Worm (Caenorhabditis elegans) whole organism, young adult: ENCODE results near the gene ugt-66.

Experiments
- B0019.2 ChIP-seq: fragments of 200-800 bp; sonication (Bioruptor generic); conservative IDR thresholded peaks from 2 replicates; pipeline ENCODE4 v1.3.6; 2022; ENCODE audit warnings: missing genetic modification reagents, missing genetic modification characterization, missing compliant biosample characterization
- B0035.1 ChIP-seq: sonication (generic microtip); optimal IDR thresholded peaks from 2 replicates; lab custom pipeline; 2016; ENCODE audit warnings: missing genetic modification characterization, mild to moderate bottlenecking, missing compliant biosample characterization, missing genotype, missing genetic modification reagents
- C06A6.2 ChIP-seq: fragments of 200-800 bp; sonication (Bioruptor generic); conservative IDR thresholded peaks from 2 replicates; pipeline ENCODE4 v1.3.6; 2022; ENCODE audit warnings: missing genetic modification characterization, missing compliant biosample characterization
- F33H1.4 ChIP-seq: fragments of 200-800 bp; sonication (Bioruptor generic); IDR thresholded peaks from 2 replicates; pipeline ENCODE4 v1.3.6; 2022; ENCODE audit warnings: missing genetic modification reagents, missing genetic modification characterization, missing compliant biosample characterization
- F37B4.10 ChIP-seq: fragments of 200-800 bp; sonication (Bioruptor generic); IDR thresholded peaks from 2 replicates; pipeline ENCODE4 v1.3.6; 2022; ENCODE audit warnings: missing genetic modification characterization, missing compliant biosample characterization
- F52B5.7 ChIP-seq: sonication (generic microtip); optimal IDR thresholded peaks from 2 replicates; lab custom pipeline; 2016; ENCODE audit warnings: mild to moderate bottlenecking, missing genetic modification characterization, missing compliant biosample characterization
- T26A5.8 ChIP-seq: sonication (generic microtip); optimal IDR thresholded peaks from 2 replicates; lab custom pipeline; 2016; ENCODE audit warnings: missing genetic modification characterization, missing compliant biosample characterization
- Y53G8AR.9 ChIP-seq: fragments of 200-800 bp; sonication (Bioruptor generic); conservative IDR thresholded peaks from 2 replicates; pipeline ENCODE4 v1.3.6; 2022; ENCODE audit warnings: missing genetic modification reagents, missing genetic modification characterization, missing compliant biosample characterization
- Y56A3A.18 ChIP-seq: fragments of 200-800 bp; sonication (Bioruptor generic); IDR thresholded peaks from 2 replicates; pipeline ENCODE4 v1.3.6; 2022; ENCODE audit warnings: missing genetic modification reagents, missing genetic modification characterization, missing compliant biosample characterization
- ama-1 ChIP-seq, 3 experiments: fragments of 150-350 bp in 1 of 3; sonication (generic microtip) in 2 of 3; optimal IDR thresholded peaks; 2 replicates each; lab custom pipeline; 2014 to 2018; ENCODE audit warnings: missing biosample characterization in 2 of 3, missing genetic modification characterization in 2 of 3, missing genetic modification reagents in 2 of 3
- attf-3 ChIP-seq: fragments of 200-800 bp; sonication (Bioruptor generic); conservative IDR thresholded peaks from 2 replicates; pipeline ENCODE4 v1.3.6; 2022; ENCODE audit warnings: missing genetic modification reagents, missing genetic modification characterization, missing compliant biosample characterization
- attf-5 ChIP-seq: fragments of 200-800 bp; sonication (Bioruptor generic); optimal IDR thresholded peaks from 2 replicates; lab custom pipeline; 2018; ENCODE audit warnings: mild to moderate bottlenecking, missing genetic modification characterization, missing compliant biosample characterization
- bed-1 ChIP-seq: fragments of 200-800 bp; sonication (Bioruptor generic); IDR thresholded peaks from 2 replicates; pipeline ENCODE4 v1.3.6; 2022; ENCODE audit warnings: missing genetic modification reagents, missing genetic modification characterization, missing compliant biosample characterization
- ccch-3 ChIP-seq: fragments of 200-800 bp; sonication (Bioruptor generic); optimal IDR thresholded peaks from 2 replicates; lab custom pipeline; 2018; ENCODE audit warnings: mild to moderate bottlenecking, missing genetic modification characterization, missing compliant biosample characterization
- cebp-1 ChIP-seq, 2 experiments: fragments of 200-800 bp in 1 of 2; sonication (Bioruptor generic) in 1 of 2; sonication (generic microtip) in 1 of 2; IDR thresholded peaks in 1 of 2; optimal IDR thresholded peaks in 1 of 2; 2 replicates each; pipeline versions ENCODE4 v1.3.6 to Lab custom; 2017 to 2022; ENCODE audit warnings: missing compliant biosample characterization in 2 of 2, missing genetic modification characterization in 2 of 2, mild to moderate bottlenecking in 1 of 2, missing genetic modification reagents in 1 of 2, moderate library complexity in 1 of 2
- cebp-2 ChIP-seq: fragments of 200-800 bp; sonication (Bioruptor generic); IDR thresholded peaks from 2 replicates; pipeline ENCODE4 v1.3.6; 2022; ENCODE audit warnings: missing genetic modification characterization, missing compliant biosample characterization
- ceh-91 ChIP-seq: fragments of 200-800 bp; sonication (Bioruptor generic); IDR thresholded peaks from 2 replicates; pipeline ENCODE4 v1.3.6; 2022; ENCODE audit warnings: missing genetic modification reagents, missing genetic modification characterization, missing compliant biosample characterization
- die-1 ChIP-seq: sonication (generic microtip); optimal IDR thresholded peaks from 2 replicates; lab custom pipeline; 2016; ENCODE audit warnings: missing genotype, mild to moderate bottlenecking, missing genetic modification characterization, missing compliant biosample characterization
- dox-1 ChIP-seq: fragments of 200-800 bp; sonication (Bioruptor generic); IDR thresholded peaks from 2 replicates; pipeline ENCODE4 v1.3.6; 2022; ENCODE audit warnings: missing genetic modification reagents, missing genetic modification characterization, missing compliant biosample characterization
- dpff-1 ChIP-seq: sonication (generic microtip); optimal IDR thresholded peaks from 2 replicates; lab custom pipeline; 2017; ENCODE audit warnings: mild to moderate bottlenecking, missing genetic modification characterization, missing compliant biosample characterization
- efl-1 ChIP-seq: fragments of 150-350 bp; optimal IDR thresholded peaks from 2 replicates; lab custom pipeline; 2014; ENCODE audit warnings: missing biosample characterization, missing genetic modification reagents, missing genetic modification characterization
- egl-18 ChIP-seq: fragments of 200-800 bp; sonication (Bioruptor generic); IDR thresholded peaks from 2 replicates; pipeline ENCODE4 v1.3.6; 2022; ENCODE audit warnings: missing genetic modification reagents, missing genetic modification characterization, missing compliant biosample characterization
- egl-44 ChIP-seq: fragments of 200-800 bp; sonication (Bioruptor generic); IDR thresholded peaks from 2 replicates; pipeline ENCODE4 v1.3.6; 2022; ENCODE audit warnings: missing genetic modification reagents, missing genetic modification characterization, missing compliant biosample characterization
- ekl-4 ChIP-seq: fragments of 200-800 bp; sonication (Bioruptor generic); IDR thresholded peaks from 2 replicates; pipeline ENCODE4 v1.3.6; 2022; ENCODE audit warnings: missing genetic modification reagents, missing genetic modification characterization, missing compliant biosample characterization
- hmg-1.2 ChIP-seq: fragments of 200-800 bp; sonication (Bioruptor generic); IDR thresholded peaks from 2 replicates; pipeline ENCODE4 v1.3.6; 2022; ENCODE audit warnings: missing genetic modification reagents, missing genetic modification characterization, missing compliant biosample characterization
- hrde-1 ChIP-seq: sonication (generic microtip); optimal IDR thresholded peaks from 2 replicates; lab custom pipeline; 2016; ENCODE audit warnings: missing genetic modification characterization, mild to moderate bottlenecking, missing compliant biosample characterization, moderate library complexity, missing genotype, missing genetic modification reagents, borderline replicate concordance
- lin-40 ChIP-seq: sonication (generic microtip); optimal IDR thresholded peaks from 2 replicates; lab custom pipeline; 2016; ENCODE audit warnings: missing genetic modification characterization, mild to moderate bottlenecking, missing compliant biosample characterization, missing genotype, missing genetic modification reagents
- lsl-1 ChIP-seq: fragments of 200-800 bp; sonication (Bioruptor generic); optimal IDR thresholded peaks from 2 replicates; lab custom pipeline; 2018; ENCODE audit warnings: mild to moderate bottlenecking, missing genetic modification characterization, moderate library complexity, missing compliant biosample characterization
- madf-3 ChIP-seq: fragments of 200-800 bp; sonication (Bioruptor generic); IDR thresholded peaks from 2 replicates; pipeline ENCODE4 v1.3.6; 2022; ENCODE audit warnings: missing genetic modification reagents, missing genetic modification characterization, missing compliant biosample characterization
- mcd-1 ChIP-seq: fragments of 200-800 bp; sonication (Bioruptor generic); IDR thresholded peaks from 2 replicates; pipeline ENCODE4 v1.3.6; 2022; ENCODE audit warnings: missing genetic modification reagents, missing genetic modification characterization, missing compliant biosample characterization
- mes-4 ChIP-seq: sonication (generic microtip); optimal IDR thresholded peaks from 2 replicates; lab custom pipeline; 2016; ENCODE audit warnings: missing genotype, missing genetic modification characterization, missing compliant biosample characterization
- pbrm-1 ChIP-seq: fragments of 200-800 bp; sonication (Bioruptor generic); IDR thresholded peaks from 2 replicates; pipeline ENCODE4 v1.3.6; 2022; ENCODE audit warnings: missing genetic modification reagents, missing genetic modification characterization, missing compliant biosample characterization
- tbx-9 ChIP-seq: sonication (generic microtip); optimal IDR thresholded peaks from 2 replicates; lab custom pipeline; 2016; ENCODE audit warnings: borderline replicate concordance, missing genetic modification characterization, inconsistent platforms, missing compliant biosample characterization
- zfh-2 ChIP-seq: fragments of 200-800 bp; sonication (Bioruptor generic); conservative IDR thresholded peaks from 2 replicates; pipeline ENCODE4 v1.3.6; 2022; ENCODE audit warnings: missing genetic modification reagents, missing genetic modification characterization, missing compliant biosample characterization
- zim-3 ChIP-seq: sonication (generic microtip); optimal IDR thresholded peaks from 2 replicates; lab custom pipeline; 2017; ENCODE audit warnings: mild to moderate bottlenecking, missing genetic modification characterization, moderate library complexity, missing compliant biosample characterization
- ztf-22 ChIP-seq: fragments of 200-800 bp; sonication (Bioruptor generic); optimal IDR thresholded peaks from 2 replicates; lab custom pipeline; 2018; ENCODE audit warnings: mild to moderate bottlenecking, missing genetic modification characterization, moderate library complexity, missing compliant biosample characterization
- ztf-26 ChIP-seq: sonication (generic microtip); optimal IDR thresholded peaks from 2 replicates; lab custom pipeline; 2017; ENCODE audit warnings: missing genetic modification characterization, missing compliant biosample characterization
- ztf-28 ChIP-seq: fragments of 200-800 bp; sonication (Bioruptor generic); IDR thresholded peaks from 2 replicates; pipeline ENCODE4 v1.3.6; 2022; ENCODE audit warnings: missing genetic modification reagents, missing genetic modification characterization, missing compliant biosample characterization

The ugt-66 gene

DNA sequence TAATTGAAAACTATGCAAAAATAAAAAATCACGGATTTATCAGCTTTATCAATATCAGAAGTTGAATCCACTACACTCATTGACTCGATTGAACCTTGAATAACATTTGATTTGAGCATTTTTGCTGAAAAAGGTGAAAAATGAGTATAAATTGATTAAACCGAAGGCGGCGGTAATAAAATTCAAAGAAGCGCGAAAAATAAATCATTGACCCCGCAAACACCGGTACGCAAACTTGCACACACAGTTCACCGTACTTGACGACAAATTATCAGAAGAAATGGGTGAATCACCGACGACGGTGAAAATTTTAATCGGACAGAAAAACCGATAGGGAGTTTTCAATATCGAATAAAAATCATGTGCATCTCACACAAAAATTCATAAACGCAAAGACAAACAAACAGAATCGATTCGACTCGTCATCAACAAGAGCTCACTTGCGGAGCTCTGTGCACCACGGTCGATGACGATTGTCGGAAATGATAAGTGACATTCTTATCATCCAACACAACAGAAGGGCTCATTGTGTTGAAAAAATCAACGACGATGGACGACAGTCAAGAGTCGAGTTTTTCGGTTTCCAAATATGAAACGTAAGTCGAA lies 44.8 kb downstream of the ugt-66 start, which contains the start of the genes wht-7 and Y42G9A.1 (continued):
- no peak for TF ChIP-seq B0035.1 (tag; lab: Kevin White, UChicago)
- TF ChIP-seq attf-3 (GFP tag; lab: Robert Waterston, UW) = peak; percentile 41; the same call in 1 of the 2 replicates
- no peak for TF ChIP-seq hrde-1 (tag; lab: Kevin White, UChicago)
- no peak for TF ChIP-seq madf-3 (GFP tag; lab: Robert Waterston, UW)
- no peak for TF ChIP-seq Y56A3A.18 (GFP tag; lab: Robert Waterston, UW)
- no peak for TF ChIP-seq mes-4 (tag; lab: Kevin White, UChicago)
- TF ChIP-seq cebp-1 (GFP tag; IDR thresholded peaks at IDR 0.05; lab: Robert Waterston, UW) = no peak
- TF ChIP-seq cebp-1 (tag; optimal IDR thresholded peaks at IDR 0.05; lab: Kevin White, UChicago) = no peak

DNA sequence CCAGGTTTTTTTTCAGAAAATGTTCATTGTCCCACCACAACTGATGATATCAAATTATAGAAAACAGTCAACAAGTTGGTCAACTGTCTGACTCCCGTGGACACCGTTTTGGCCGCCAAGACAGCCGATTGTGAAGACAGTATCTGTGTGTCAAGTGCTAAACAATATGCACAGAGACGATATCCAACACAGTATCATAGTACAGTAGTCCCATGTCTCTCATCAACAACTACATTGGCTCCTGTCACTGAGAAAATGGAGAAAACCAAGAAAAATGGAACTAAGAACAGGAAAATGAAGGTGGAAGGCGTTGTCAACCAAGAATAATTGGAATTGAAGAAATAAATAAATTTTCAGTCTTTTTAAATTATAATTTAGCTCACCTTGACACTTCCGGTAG lies 45.7 kb downstream of the ugt-66 start:
- no peak for TF ChIP-seq efl-1 (GFP tag; lab: Kevin White, UChicago)
- 0 out of 2 replicates have a peak, but pooled peaks have one; percentile 3 for TF ChIP-seq mcd-1 (GFP tag; lab: Robert Waterston, UW)
- no peak for TF ChIP-seq ama-1 (optimal IDR thresholded peaks at IDR 0.05; lab: Kevin White, UChicago)
- TF ChIP-seq ama-1 (GFP tag; optimal IDR thresholded peaks at IDR 0.05; lab: Kevin White, UChicago) = no peak
- no peak for TF ChIP-seq egl-44 (GFP tag; lab: Robert Waterston, UW)
- TF ChIP-seq cebp-2 (GFP tag; lab: Robert Waterston, UW) = 0 out of 2 replicates have a peak, but pooled peaks have one; percentile 52
- TF ChIP-seq C06A6.2 (GFP tag; lab: Robert Waterston, UW) = 0 out of 2 replicates have a peak, but pooled peaks have one; percentile 17
- TF ChIP-seq F33H1.4 (GFP tag; lab: Robert Waterston, UW) = no peak
- peak; percentile 43 for TF ChIP-seq dpff-1
- peak; percentile 49 for TF ChIP-seq zim-3 (tag; lab: Kevin White, UChicago)
- no peak for TF ChIP-seq dox-1 (GFP tag; lab: Robert Waterston, UW)
- peak; percentile 36; the same call in 1 of the 2 replicates for TF ChIP-seq Y53G8AR.9 (GFP tag; lab: Robert Waterston, UW)
- no peak for TF ChIP-seq bed-1 (GFP tag; lab: Robert Waterston, UW)

DNA sequence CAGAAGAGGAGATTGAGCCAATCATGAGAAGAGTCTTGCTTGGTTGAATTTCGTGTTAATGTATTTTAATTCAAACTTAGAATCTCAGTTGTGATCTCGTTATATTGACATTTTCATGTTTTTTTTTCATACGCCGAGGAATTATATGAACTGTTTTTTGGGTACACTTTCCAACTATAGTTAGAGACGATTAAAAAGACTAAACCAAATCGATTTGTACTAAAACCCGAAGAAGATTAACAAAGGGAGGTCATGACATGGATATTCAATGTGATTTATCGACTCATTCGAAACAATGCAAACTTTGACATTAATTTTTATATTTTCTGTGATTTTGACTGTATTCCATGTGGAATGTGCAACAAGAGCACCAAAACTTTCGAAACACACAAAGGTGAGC lies 46.5 kb downstream of the ugt-66 start, which contains the start of gene Y42G9A.2:
Y42G9A.2 (plus strand) TSS at position 284 of the 400 bp plus-strand sequence.
- TF ChIP-seq ceh-91 (GFP tag; lab: Robert Waterston, UW) (no peak), ekl-4 (0 out of 2 replicates have a peak, but pooled peaks have one; percentile 1)

DNA sequence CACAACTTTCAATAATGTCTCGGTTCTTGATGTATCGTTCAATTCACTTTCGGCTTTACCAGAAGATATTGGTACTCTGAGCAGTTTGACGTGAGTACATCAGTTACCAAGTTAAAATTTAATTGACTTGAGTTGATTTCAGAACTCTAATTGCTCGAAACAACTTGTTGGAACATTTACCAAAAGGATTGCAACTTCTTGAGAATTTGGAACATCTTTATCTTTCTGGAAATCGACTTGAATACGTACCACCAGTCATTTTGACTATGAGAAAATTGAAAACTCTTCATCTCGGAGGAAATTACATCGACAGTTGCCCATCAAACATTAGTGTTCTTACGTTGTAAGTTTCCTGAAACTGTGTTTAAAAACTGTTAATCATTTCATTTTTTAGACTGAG lies 47.6 kb downstream of the ugt-66 start:
- TF ChIP-seq F37B4.10 (GFP tag; lab: Robert Waterston, UW) = no peak
- TF ChIP-seq F52B5.7 (tag; lab: Kevin White, UChicago) = no peak
- no peak for TF ChIP-seq attf-5 (GFP tag; lab: Kevin White, UChicago)
- no peak for TF ChIP-seq egl-18 (GFP tag; lab: Robert Waterston, UW)
- TF ChIP-seq pbrm-1 (GFP tag; lab: Robert Waterston, UW) = no peak
- no peak for TF ChIP-seq lin-40
- no peak for TF ChIP-seq ccch-3 (GFP tag; lab: Kevin White, UChicago)
- TF ChIP-seq cebp-2 (GFP tag; lab: Robert Waterston, UW) = no peak
- no peak for TF ChIP-seq ztf-26 (tag; lab: Kevin White, UChicago)
- no peak for TF ChIP-seq ztf-28 (GFP tag; lab: Robert Waterston, UW)
- TF ChIP-seq ekl-4 = no peak
- TF ChIP-seq B0019.2 (GFP tag; lab: Robert Waterston, UW) = no peak
- no peak for TF ChIP-seq hmg-1.2 (GFP tag; lab: Robert Waterston, UW)
- no peak for TF ChIP-seq die-1 (tag; lab: Kevin White, UChicago)
- no peak for TF ChIP-seq ztf-22 (GFP tag; lab: Kevin White, UChicago)
- TF ChIP-seq lsl-1 (GFP tag; lab: Kevin White, UChicago) = no peak
- no peak for TF ChIP-seq T26A5.8 (tag; lab: Kevin White, UChicago)
- no peak for TF ChIP-seq tbx-9 (tag; lab: Kevin White, UChicago)
- no peak for TF ChIP-seq zfh-2 (GFP tag; lab: Robert Waterston, UW)
- no peak for TF ChIP-seq F33H1.4 (GFP tag; lab: Robert Waterston, UW)
- TF ChIP-seq, all 124 proteins: peak for 0
